Fruit fly (Drosophila melanogaster) whole organism, embryonic: ENCODE results near the gene GNBP1.

Experiments used
- Atf3 ChIP-seq: fragments of 200-800 bp; sonication (Bioruptor generic); optimal IDR thresholded peaks from 3 replicates; lab custom pipeline; 2016; ENCODE audit warnings: missing biosample characterization, missing genetic modification characterization
- B-H1 ChIP-seq: fragments of 200-800 bp; sonication (Bioruptor generic); IDR thresholded peaks from 3 replicates; pipeline ENCODE4 v1.3.6; 2022; ENCODE audit warnings: missing biosample characterization, missing genetic modification characterization
- CG10147 ChIP-seq: fragments of 200-800 bp; sonication (Bioruptor generic); optimal IDR thresholded peaks from 2 replicates; lab custom pipeline; 2019; ENCODE audit warnings: missing biosample characterization, mild to moderate bottlenecking, missing genetic modification characterization, moderate library complexity
- CG10654 ChIP-seq: fragments of 200-800 bp; sonication (Bioruptor generic); optimal IDR thresholded peaks from 2 replicates; lab custom pipeline; 2016; ENCODE audit warnings: missing biosample characterization, missing genetic modification characterization
- CG11723 ChIP-seq: fragments of 200-800 bp; sonication (Bioruptor generic); optimal IDR thresholded peaks from 2 replicates; lab custom pipeline; 2017; ENCODE audit warnings: missing biosample characterization, mild to moderate bottlenecking, missing genetic modification characterization
- CG12155 ChIP-seq: fragments of 200-800 bp; sonication (Bioruptor generic); optimal IDR thresholded peaks from 3 replicates; lab custom pipeline; 2016; ENCODE audit warnings: missing biosample characterization, missing genetic modification characterization
- CG15073 ChIP-seq: fragments of 200-800 bp; sonication (Bioruptor generic); optimal IDR thresholded peaks from 2 replicates; lab custom pipeline; 2016; ENCODE audit warnings: missing biosample characterization, missing genetic modification characterization
- CG16863 ChIP-seq: fragments of 200-800 bp; sonication (Bioruptor generic); optimal IDR thresholded peaks from 3 replicates; lab custom pipeline; 2016; ENCODE audit warnings: missing biosample characterization, missing genetic modification characterization
- CG17361 ChIP-seq: fragments of 200-800 bp; sonication (Bioruptor generic); IDR thresholded peaks from 3 replicates; pipeline ENCODE4 v1.3.6; 2022; ENCODE audit warnings: missing biosample characterization, missing genetic modification characterization
- CG17568 ChIP-seq: fragments of 200-800 bp; sonication (Bioruptor generic); optimal IDR thresholded peaks from 2 replicates; lab custom pipeline; 2018; ENCODE audit warnings: missing biosample characterization, mild to moderate bottlenecking, missing genetic modification characterization, moderate library complexity
- CG18619 ChIP-seq: fragments of 200-800 bp; sonication (Bioruptor generic); optimal IDR thresholded peaks from 3 replicates; lab custom pipeline; 2017; ENCODE audit warnings: missing biosample characterization, mild to moderate bottlenecking, missing genetic modification characterization
- CG2712 ChIP-seq: fragments of 200-800 bp; optimal IDR thresholded peaks from 3 replicates; lab custom pipeline; 2019; ENCODE audit warnings: missing biosample characterization, mild to moderate bottlenecking, missing genetic modification characterization, moderate library complexity
- CG2889 ChIP-seq: fragments of 200-800 bp; sonication (Bioruptor generic); IDR thresholded peaks from 3 replicates; pipeline ENCODE4 v1.3.6; 2022; ENCODE audit warnings: missing biosample characterization, missing genetic modification characterization
- CG34376 ChIP-seq: fragments of 200-800 bp; sonication (Bioruptor generic); optimal IDR thresholded peaks from 2 replicates; lab custom pipeline; 2018; ENCODE audit warnings: missing biosample characterization, mild to moderate bottlenecking, missing genetic modification characterization
- CG4282 ChIP-seq: fragments of 200-800 bp; sonication (Bioruptor generic); optimal IDR thresholded peaks from 2 replicates; lab custom pipeline; 2016; ENCODE audit warnings: missing biosample characterization, missing genetic modification characterization
- CG6854 ChIP-seq: fragments of 200-800 bp; sonication (Bioruptor generic); optimal IDR thresholded peaks from 3 replicates; lab custom pipeline; 2017; ENCODE audit warnings: missing biosample characterization, mild to moderate bottlenecking, missing genetic modification characterization
- CG9215 ChIP-seq: fragments of 200-800 bp; sonication (Bioruptor generic); IDR thresholded peaks from 2 replicates; pipeline ENCODE4 v1.3.6; 2022; ENCODE audit warnings: missing biosample characterization, missing genetic modification characterization
- CG9437 ChIP-seq: fragments of 200-800 bp; sonication (Bioruptor generic); optimal IDR thresholded peaks from 2 replicates; lab custom pipeline; 2018; ENCODE audit warnings: missing biosample characterization, mild to moderate bottlenecking, missing genetic modification characterization
- D19A ChIP-seq: fragments of 200-800 bp; optimal IDR thresholded peaks from 3 replicates; lab custom pipeline; 2019; ENCODE audit warnings: missing biosample characterization, mild to moderate bottlenecking, missing genetic modification characterization, moderate library complexity
- ERR ChIP-seq: fragments of 200-800 bp; sonication (Bioruptor generic); optimal IDR thresholded peaks from 2 replicates; lab custom pipeline; 2016; ENCODE audit warnings: missing biosample characterization, missing genetic modification characterization
- Fer2 ChIP-seq: fragments of 200-800 bp; sonication (Bioruptor generic); optimal IDR thresholded peaks from 2 replicates; lab custom pipeline; 2018; ENCODE audit warnings: missing biosample characterization, mild to moderate bottlenecking, missing genetic modification characterization, moderate library complexity
- Hr3 ChIP-seq: fragments of 200-800 bp; sonication (Bioruptor generic); optimal IDR thresholded peaks from 3 replicates; lab custom pipeline; 2016; ENCODE audit warnings: missing biosample characterization, missing genetic modification characterization
- Max ChIP-seq: fragments of 200-800 bp; sonication (Bioruptor generic); optimal IDR thresholded peaks from 2 replicates; lab custom pipeline; 2016; ENCODE audit warnings: missing biosample characterization, mild to moderate bottlenecking, missing genetic modification characterization
- Meics ChIP-seq: fragments of 200-800 bp; sonication (Bioruptor generic); optimal IDR thresholded peaks from 2 replicates; lab custom pipeline; 2017; ENCODE audit warnings: missing biosample characterization, mild to moderate bottlenecking, missing genetic modification characterization
- Rx ChIP-seq: fragments of 200-800 bp; sonication (Bioruptor generic); IDR thresholded peaks from 2 replicates; pipeline ENCODE4 v1.3.6; 2022; ENCODE audit warnings: missing biosample characterization, missing genetic modification characterization
- Taf1 ChIP-seq: fragments of 200-800 bp; sonication (Bioruptor generic); IDR thresholded peaks from 2 replicates; pipeline ENCODE4 v1.3.6; 2022; ENCODE audit warnings: missing biosample characterization, missing genetic modification characterization
- Vsx1 ChIP-seq: fragments of 200-800 bp; sonication (Bioruptor generic); optimal IDR thresholded peaks from 2 replicates; lab custom pipeline; 2017; ENCODE audit warnings: missing biosample characterization, mild to moderate bottlenecking, missing genetic modification characterization, missing genetic modification reagents
- aop ChIP-seq: fragments of 200-800 bp; sonication (Bioruptor generic); IDR thresholded peaks from 2 replicates; pipeline ENCODE4 v1.3.6; 2022; ENCODE audit warnings: missing biosample characterization, missing genetic modification characterization
- cas ChIP-seq: fragments of 200-800 bp; sonication (Bioruptor generic); IDR thresholded peaks from 2 replicates; pipeline ENCODE4 v1.3.6; 2022; ENCODE audit warnings: missing biosample characterization, missing genetic modification characterization
- ems ChIP-seq: fragments of 200-800 bp; sonication (Bioruptor generic); optimal IDR thresholded peaks from 3 replicates; lab custom pipeline; 2016; ENCODE audit warnings: missing biosample characterization, missing genetic modification characterization
- en ChIP-seq: fragments of 200-800 bp; sonication (Bioruptor generic); optimal IDR thresholded peaks from 2 replicates; lab custom pipeline; 2016; ENCODE audit warnings: missing biosample characterization, missing genetic modification characterization
- hb ChIP-seq: fragments of 200-800 bp; sonication (Bioruptor generic); IDR thresholded peaks from 3 replicates; pipeline ENCODE4 v1.3.6; 2022; ENCODE audit warnings: missing biosample characterization, missing genetic modification characterization; ENCODE audit not compliant: partially characterized antibody
- hbn ChIP-seq: fragments of 200-800 bp; sonication (Bioruptor generic); IDR thresholded peaks from 2 replicates; pipeline ENCODE4 v1.3.6; 2022; ENCODE audit warnings: missing biosample characterization, missing genetic modification characterization; ENCODE audit not compliant: partially characterized antibody
- hkb ChIP-seq, 2 experiments: fragments of 200-800 bp in 1 of 2; fragments of >200 bp in 1 of 2; sonication (Bioruptor generic) in 1 of 2; IDR thresholded peaks in 1 of 2; optimal IDR thresholded peaks in 1 of 2; 2 replicates each; pipeline versions ENCODE4 v1.3.6 to Lab custom; 2017 to 2022; ENCODE audit warnings: missing biosample characterization in 1 of 2, missing genetic modification characterization in 1 of 2
- ind ChIP-seq: fragments of 200-800 bp; sonication (Bioruptor generic); optimal IDR thresholded peaks from 3 replicates; lab custom pipeline; 2016; ENCODE audit warnings: missing biosample characterization, missing genetic modification characterization
- ken ChIP-seq: fragments of 200-800 bp; sonication (Bioruptor generic); IDR thresholded peaks from 3 replicates; pipeline ENCODE4 v1.3.6; 2022; ENCODE audit warnings: missing biosample characterization, missing genetic modification characterization
- klu ChIP-seq: fragments of 200-800 bp; sonication (Bioruptor generic); IDR thresholded peaks from 2 replicates; pipeline ENCODE4 v1.3.6; 2022; ENCODE audit warnings: missing biosample characterization, missing genetic modification characterization
- lilli ChIP-seq: fragments of 200-800 bp; sonication (Bioruptor generic); optimal IDR thresholded peaks from 3 replicates; lab custom pipeline; 2016; ENCODE audit warnings: missing biosample characterization, missing genetic modification characterization
- pan ChIP-seq, 4 experiments: fragments of >200 bp in 3 of 4; fragments of 200-800 bp in 1 of 4; sonication (Bioruptor generic) in 1 of 4; optimal IDR thresholded peaks in 3 of 4; IDR thresholded peaks in 1 of 4; 2 replicates each; pipeline versions ENCODE4 v1.3.6 to Lab custom; 2017 to 2022; ENCODE audit warnings: missing biosample characterization in 2 of 4, missing genetic modification characterization in 2 of 4, mixed read lengths in 1 of 4
- pfk ChIP-seq: fragments of 200-800 bp; sonication (Bioruptor generic); optimal IDR thresholded peaks from 2 replicates; lab custom pipeline; 2018; ENCODE audit warnings: missing biosample characterization, mild to moderate bottlenecking, missing genetic modification characterization, moderate library complexity
- ranshi ChIP-seq: fragments of 200-800 bp; sonication (Bioruptor generic); IDR thresholded peaks from 2 replicates; pipeline ENCODE4 v1.3.6; 2022; ENCODE audit warnings: missing biosample characterization, missing genetic modification characterization
- run ChIP-seq: fragments of 200-800 bp; sonication (Bioruptor generic); optimal IDR thresholded peaks from 3 replicates; lab custom pipeline; 2018; ENCODE audit warnings: missing biosample characterization, mild to moderate bottlenecking, missing genetic modification characterization
- scrt ChIP-seq: fragments of 200-800 bp; sonication (Bioruptor generic); optimal IDR thresholded peaks from 2 replicates; lab custom pipeline; 2018; ENCODE audit warnings: missing biosample characterization, mild to moderate bottlenecking, missing genetic modification characterization, moderate library complexity
- seq ChIP-seq: fragments of 200-800 bp; sonication (Bioruptor generic); IDR thresholded peaks from 2 replicates; pipeline ENCODE4 v1.3.6; 2022; ENCODE audit warnings: missing biosample characterization, missing genetic modification characterization
- sug ChIP-seq: fragments of 200-800 bp; optimal IDR thresholded peaks from 2 replicates; lab custom pipeline; 2019; ENCODE audit warnings: missing biosample characterization, mild to moderate bottlenecking, missing genetic modification characterization, moderate library complexity
- tap ChIP-seq: fragments of 200-800 bp; optimal IDR thresholded peaks from 3 replicates; lab custom pipeline; 2019; ENCODE audit warnings: missing biosample characterization, mild to moderate bottlenecking, missing genetic modification characterization, moderate library complexity
- tin ChIP-seq: fragments of 200-800 bp; sonication (Bioruptor generic); optimal IDR thresholded peaks from 3 replicates; lab custom pipeline; 2016; ENCODE audit warnings: missing biosample characterization, missing genetic modification characterization
- tna ChIP-seq: fragments of 200-800 bp; sonication (Bioruptor generic); IDR thresholded peaks from 2 replicates; pipeline ENCODE4 v1.3.6; 2022; ENCODE audit warnings: missing biosample characterization, missing genetic modification characterization; ENCODE audit not compliant: partially characterized antibody
- zen ChIP-seq: fragments of 200-800 bp; sonication (Bioruptor generic); optimal IDR thresholded peaks from 3 replicates; lab custom pipeline; 2018; ENCODE audit warnings: missing biosample characterization, mild to moderate bottlenecking, missing genetic modification characterization, moderate library complexity
- zfh1 ChIP-seq: fragments of 200-800 bp; sonication (Bioruptor generic); IDR thresholded peaks from 3 replicates; pipeline ENCODE4 v1.3.6; 2022; ENCODE audit warnings: missing biosample characterization, missing genetic modification characterization

Gene GNBP1

dm6 chr3L:18675363-18675866 is at the start of gene GNBP1, which contains the start of gene GNBP2:
TSS of gene GNBP1 (plus strand) at chr3L:18675800.
TSS of gene GNBP2 (minus strand) at chr3L:18675413.
- no peak for TF ChIP-seq CG17568
- peak; percentile 82 for TF ChIP-seq CG34376
- peak; percentile 51 for TF ChIP-seq CG9215 (GFP tag; lab: Robert Waterston, UW)
- TF ChIP-seq tin (GFP tag; lab: Kevin White, UChicago), result no peak
- peak; percentile 39 for TF ChIP-seq CG9437 (GFP tag; lab: Kevin White, UChicago)
- no peak for TF ChIP-seq hbn
- peak; percentile 70 for TF ChIP-seq CG2712 (tag; lab: Kevin White, UChicago)
- peak; percentile 76 for TF ChIP-seq CG17361 (GFP tag; lab: Robert Waterston, UW)
- no peak for TF ChIP-seq hb (GFP tag; lab: Robert Waterston, UW)
- no peak for TF ChIP-seq tna (GFP tag; lab: Robert Waterston, UW)
- no peak for TF ChIP-seq en (GFP tag; lab: Kevin White, UChicago)
- no peak for TF ChIP-seq seq (GFP tag; lab: Robert Waterston, UW)
- TF ChIP-seq zen (tag; lab: Kevin White, UChicago), result no peak
- 0 out of 2 replicates have a peak, but pooled peaks have one; percentile 22 for TF ChIP-seq Taf1 (GFP tag; lab: Robert Waterston, UW)
- no peak for TF ChIP-seq tap (tag; lab: Kevin White, UChicago)
- TF ChIP-seq sug (tag; lab: Kevin White, UChicago), result peak; percentile 23
- TF ChIP-seq Rx, result no peak
- no peak for TF ChIP-seq pan (optimal IDR thresholded peaks at IDR 0.05; lab: Kevin White, UChicago)
- TF ChIP-seq pan (GFP tag; optimal IDR thresholded peaks at IDR 0.05 in 1 of 2, IDR thresholded peaks at IDR 0.05 in 1 of 2), result peak in 1 of 2 experiments; percentile 86
- TF ChIP-seq ERR (GFP tag; lab: Kevin White, UChicago), result no peak
- TF ChIP-seq pfk, result no peak
- TF ChIP-seq hkb (optimal IDR thresholded peaks at IDR 0.05; lab: Kevin White, UChicago), result no peak
- TF ChIP-seq hkb (GFP tag; IDR thresholded peaks at IDR 0.05; lab: Robert Waterston, UW), result peak; percentile 74
- peak; percentile 22 for TF ChIP-seq Max (GFP tag; lab: Kevin White, UChicago)
- TF ChIP-seq Vsx1, result no peak
- no peak for TF ChIP-seq lilli (GFP tag; lab: Kevin White, UChicago)
- TF ChIP-seq cas (GFP tag; lab: Robert Waterston, UW), result no peak
- TF ChIP-seq CG12155, result no peak
- peak; percentile 13 for TF ChIP-seq CG6854 (GFP tag; lab: Kevin White, UChicago)
- peak; percentile 10 for TF ChIP-seq scrt (GFP tag; lab: Kevin White, UChicago)
- TF ChIP-seq CG18619 (GFP tag; lab: Kevin White, UChicago), result no peak
- TF ChIP-seq zfh1 (GFP tag; lab: Robert Waterston, UW), result no peak
- TF ChIP-seq aop (GFP tag; lab: Robert Waterston, UW), result no peak
- TF ChIP-seq CG16863, result no peak
- no peak for TF ChIP-seq CG2889
- peak; percentile 15 for TF ChIP-seq Hr3 (GFP tag; lab: Kevin White, UChicago)
- peak; percentile 57 for TF ChIP-seq CG10147 (GFP tag; lab: Kevin White, UChicago)
- TF ChIP-seq ems (GFP tag; lab: Kevin White, UChicago), result no peak
- no peak for TF ChIP-seq ken (GFP tag; lab: Robert Waterston, UW)
- TF ChIP-seq Atf3 (GFP tag; lab: Kevin White, UChicago), result no peak
- TF ChIP-seq Meics (GFP tag; lab: Kevin White, UChicago), result peak; percentile 75
- no peak; the same call in 1 of the 2 replicates for TF ChIP-seq klu (GFP tag; lab: Robert Waterston, UW)
- TF ChIP-seq Fer2, result no peak
- TF ChIP-seq CG4282 (GFP tag; lab: Kevin White, UChicago), result no peak
- TF ChIP-seq B-H1, result peak; percentile 32; the same call in 2 of the 3 replicates
- TF ChIP-seq ranshi (GFP tag; lab: Robert Waterston, UW), result peak; percentile 72
- no peak for TF ChIP-seq CG11723 (GFP tag; lab: Kevin White, UChicago)
- TF ChIP-seq CG10654 (GFP tag; lab: Kevin White, UChicago), result peak; percentile 17
- TF ChIP-seq CG15073 (GFP tag; lab: Kevin White, UChicago), result no peak
- TF ChIP-seq D19A (tag; lab: Kevin White, UChicago), result peak; percentile 48
- TF ChIP-seq ind (GFP tag; lab: Kevin White, UChicago), result peak; percentile 16
- TF ChIP-seq run, result peak; percentile 37
